Fruit fly (Drosophila melanogaster) whole organism, embryonic: ENCODE measurements around the gene CG32700.

Source experiments
- BEAF-32 ChIP-seq: fragments of 200-800 bp; sonication (Bioruptor generic); optimal IDR thresholded peaks from 3 replicates; lab custom pipeline; 2017; ENCODE audit warnings: missing biosample characterization, missing genetic modification characterization, mild to moderate bottlenecking, moderate library complexity, missing genetic modification reagents
- Bgb ChIP-seq: fragments of 200-800 bp; sonication (Bioruptor generic); IDR thresholded peaks from 2 replicates; pipeline ENCODE4 v1.3.6; 2022; ENCODE audit warnings: missing biosample characterization, missing genetic modification characterization; ENCODE audit not compliant: partially characterized antibody
- CG14667 ChIP-seq: fragments of 200-800 bp; sonication (Bioruptor generic); IDR thresholded peaks from 2 replicates; pipeline ENCODE4 v1.3.6; 2022; ENCODE audit warnings: missing biosample characterization, missing genetic modification characterization
- CG14965 ChIP-seq: fragments of 200-800 bp; sonication (Bioruptor generic); optimal IDR thresholded peaks from 2 replicates; lab custom pipeline; 2016; ENCODE audit warnings: missing biosample characterization, missing genetic modification characterization, borderline replicate concordance
- CG1529 ChIP-seq: fragments of 200-800 bp; sonication (Bioruptor generic); optimal IDR thresholded peaks from 3 replicates; lab custom pipeline; 2018; ENCODE audit warnings: missing biosample characterization, missing genetic modification characterization
- CG17612 ChIP-seq: fragments of 200-800 bp; sonication (Bioruptor generic); IDR thresholded peaks from 2 replicates; pipeline ENCODE4 v1.3.6; 2022; ENCODE audit warnings: missing biosample characterization, missing genetic modification characterization
- CG2889 ChIP-seq: fragments of 200-800 bp; sonication (Bioruptor generic); IDR thresholded peaks from 3 replicates; pipeline ENCODE4 v1.3.6; 2022; ENCODE audit warnings: missing biosample characterization, missing genetic modification characterization
- CG33213 ChIP-seq: fragments of 200-800 bp; sonication (Bioruptor generic); optimal IDR thresholded peaks from 3 replicates; lab custom pipeline; 2016; ENCODE audit warnings: missing biosample characterization, missing genetic modification characterization
- CG3838 ChIP-seq: fragments of 200-800 bp; sonication (Bioruptor generic); optimal IDR thresholded peaks from 3 replicates; lab custom pipeline; 2016; ENCODE audit warnings: missing biosample characterization, missing genetic modification characterization
- CG43689 ChIP-seq: fragments of 200-800 bp; sonication (Bioruptor generic); IDR thresholded peaks from 2 replicates; pipeline ENCODE4 v1.3.6; 2022; ENCODE audit warnings: missing biosample characterization, missing genetic modification characterization
- CG4820 ChIP-seq: fragments of 200-800 bp; sonication (Bioruptor generic); optimal IDR thresholded peaks from 3 replicates; lab custom pipeline; 2016; ENCODE audit warnings: missing biosample characterization, missing genetic modification characterization
- CG7556 ChIP-seq: fragments of 200-800 bp; sonication (Bioruptor generic); optimal IDR thresholded peaks from 2 replicates; lab custom pipeline; 2017; ENCODE audit warnings: missing biosample characterization, mild to moderate bottlenecking, missing genetic modification characterization
- CG9727 ChIP-seq: fragments of 200-800 bp; sonication (Bioruptor generic); optimal IDR thresholded peaks from 3 replicates; lab custom pipeline; 2017; ENCODE audit warnings: missing biosample characterization, mild to moderate bottlenecking, missing genetic modification characterization
- CG9876 ChIP-seq: fragments of 200-800 bp; sonication (Bioruptor generic); optimal IDR thresholded peaks from 2 replicates; lab custom pipeline; 2016; ENCODE audit warnings: missing biosample characterization, missing genetic modification characterization
- CHES-1-like ChIP-seq: fragments of 200-800 bp; sonication (Bioruptor generic); optimal IDR thresholded peaks from 2 replicates; lab custom pipeline; 2016; ENCODE audit warnings: missing biosample characterization, missing genetic modification characterization
- CrebB ChIP-seq: fragments of 200-800 bp; sonication (Bioruptor generic); optimal IDR thresholded peaks from 3 replicates; lab custom pipeline; 2018; ENCODE audit warnings: missing biosample characterization, mild to moderate bottlenecking, missing genetic modification characterization
- Dip3 ChIP-seq: fragments of 200-800 bp; sonication (Bioruptor generic); optimal IDR thresholded peaks from 3 replicates; lab custom pipeline; 2016; ENCODE audit warnings: missing biosample characterization, missing genetic modification characterization
- HHEX ChIP-seq: fragments of 200-800 bp; sonication (Bioruptor generic); optimal IDR thresholded peaks from 3 replicates; lab custom pipeline; 2017; ENCODE audit warnings: missing biosample characterization, mild to moderate bottlenecking, missing genetic modification characterization, missing genetic modification reagents
- Hey ChIP-seq: fragments of 200-800 bp; sonication (Bioruptor generic); optimal IDR thresholded peaks from 3 replicates; lab custom pipeline; 2018; ENCODE audit warnings: missing biosample characterization, mild to moderate bottlenecking, missing genetic modification characterization
- Hr78 ChIP-seq, 2 experiments: fragments of 200-800 bp in 1 of 2; fragments of >200 bp in 1 of 2; sonication (Bioruptor generic) in 1 of 2; optimal IDR thresholded peaks; 2 replicates each; lab custom pipeline; 2017 to 2019; ENCODE audit warnings: missing biosample characterization in 2 of 2, missing genetic modification characterization in 2 of 2, mild to moderate bottlenecking in 1 of 2, moderate library complexity in 1 of 2
- NK7.1 ChIP-seq: fragments of 200-800 bp; sonication (Bioruptor generic); optimal IDR thresholded peaks from 3 replicates; lab custom pipeline; 2016; ENCODE audit warnings: missing biosample characterization, missing genetic modification characterization
- Nf-YA ChIP-seq: fragments of 200-800 bp; sonication (Bioruptor generic); IDR thresholded peaks from 2 replicates; pipeline ENCODE4 v1.3.6; 2022; ENCODE audit warnings: missing biosample characterization, missing genetic modification characterization
- Opbp ChIP-seq: fragments of 200-800 bp; sonication (Bioruptor generic); IDR thresholded peaks from 3 replicates; pipeline ENCODE4 v1.3.6; 2022; ENCODE audit warnings: missing biosample characterization, missing genetic modification characterization; ENCODE audit not compliant: partially characterized antibody
- Rfx ChIP-seq: fragments of 200-800 bp; sonication (Bioruptor generic); IDR thresholded peaks from 2 replicates; pipeline ENCODE4 v1.3.6; 2022; ENCODE audit warnings: missing biosample characterization, missing genetic modification characterization
- Scr ChIP-seq: fragments of 200-800 bp; sonication (Bioruptor generic); IDR thresholded peaks from 2 replicates; pipeline ENCODE4 v1.3.6; 2022; ENCODE audit warnings: missing biosample characterization, missing genetic modification characterization; ENCODE audit not compliant: partially characterized antibody
- ash1 ChIP-seq: fragments of 200-800 bp; sonication (Bioruptor generic); optimal IDR thresholded peaks from 2 replicates; lab custom pipeline; 2018; ENCODE audit warnings: missing biosample characterization, mild to moderate bottlenecking, missing genetic modification characterization
- ato ChIP-seq: fragments of 200-800 bp; sonication (Bioruptor generic); IDR thresholded peaks from 2 replicates; pipeline ENCODE4 v1.3.6; 2022; ENCODE audit warnings: missing biosample characterization, missing genetic modification characterization; ENCODE audit not compliant: partially characterized antibody
- bigmax ChIP-seq: fragments of 200-800 bp; sonication (Bioruptor generic); optimal IDR thresholded peaks from 2 replicates; lab custom pipeline; 2018; ENCODE audit warnings: missing biosample characterization, mild to moderate bottlenecking, missing genetic modification characterization
- bsh ChIP-seq, 2 experiments: fragments of 200-800 bp; sonication (Bioruptor generic); optimal IDR thresholded peaks; 2 replicates each; lab custom pipeline; 2017 to 2018; ENCODE audit warnings: mild to moderate bottlenecking in 2 of 2, missing biosample characterization in 2 of 2, missing genetic modification characterization in 2 of 2, moderate library complexity in 1 of 2
- cwo ChIP-seq: fragments of 200-800 bp; sonication (Bioruptor generic); optimal IDR thresholded peaks from 3 replicates; lab custom pipeline; 2017; ENCODE audit warnings: missing biosample characterization, missing genetic modification characterization, mild to moderate bottlenecking, moderate library complexity, missing genetic modification reagents
- dan ChIP-seq: fragments of 200-800 bp; sonication (Bioruptor generic); IDR thresholded peaks from 2 replicates; pipeline ENCODE4 v1.3.6; 2022; ENCODE audit warnings: missing biosample characterization, missing genetic modification characterization
- eve ChIP-seq, 2 experiments: fragments of >200 bp; optimal IDR thresholded peaks; 2 replicates each; lab custom pipeline; 2017; ENCODE audit warnings: missing biosample characterization in 2 of 2, missing genetic modification characterization in 2 of 2
- ewg ChIP-seq: fragments of 200-800 bp; sonication (Bioruptor generic); optimal IDR thresholded peaks from 3 replicates; lab custom pipeline; 2017; ENCODE audit warnings: mild to moderate bottlenecking, missing biosample characterization, missing genetic modification reagents, missing genetic modification characterization
- exex ChIP-seq: fragments of 200-800 bp; sonication (Bioruptor generic); optimal IDR thresholded peaks from 4 replicates; lab custom pipeline; 2018; ENCODE audit warnings: missing biosample characterization, mild to moderate bottlenecking, missing genetic modification characterization, moderate library complexity
- gem ChIP-seq: fragments of 200-800 bp; sonication (Bioruptor generic); optimal IDR thresholded peaks from 2 replicates; lab custom pipeline; 2019; ENCODE audit warnings: missing biosample characterization, mild to moderate bottlenecking, missing genetic modification characterization, moderate library complexity
- grn ChIP-seq: fragments of 200-800 bp; sonication (Bioruptor generic); optimal IDR thresholded peaks from 3 replicates; lab custom pipeline; 2017; ENCODE audit warnings: missing biosample characterization, missing genetic modification characterization
- gsb ChIP-seq: fragments of 200-800 bp; sonication (Bioruptor generic); IDR thresholded peaks from 2 replicates; pipeline ENCODE4 v1.3.6; 2022; ENCODE audit warnings: missing biosample characterization, missing genetic modification characterization
- lola ChIP-seq, 3 experiments: fragments of >200 bp in 2 of 3; fragments of 200-800 bp in 1 of 3; sonication (Bioruptor generic) in 1 of 3; optimal IDR thresholded peaks; 2 replicates each; lab custom pipeline; 2017 to 2019; ENCODE audit warnings: missing biosample characterization in 3 of 3, missing genetic modification characterization in 3 of 3, mild to moderate bottlenecking in 1 of 3, moderate library complexity in 1 of 3
- lov ChIP-seq, 2 experiments: fragments of 200-800 bp in 1 of 2; fragments of >200 bp in 1 of 2; sonication (Bioruptor generic) in 1 of 2; IDR thresholded peaks in 1 of 2; optimal IDR thresholded peaks in 1 of 2; 2 replicates in 1 of 2; 3 replicates in 1 of 2; pipeline versions ENCODE4 v1.3.6 to Lab custom; 2017 to 2022; ENCODE audit warnings: missing biosample characterization in 1 of 2, missing genetic modification characterization in 1 of 2
- sc ChIP-seq, 3 experiments: fragments of >200 bp in 2 of 3; fragments of 200-800 bp in 1 of 3; sonication (Bioruptor generic) in 1 of 3; optimal IDR thresholded peaks; 2 replicates in 2 of 3; 3 replicates in 1 of 3; lab custom pipeline; 2017; ENCODE audit warnings: mild to moderate bottlenecking in 1 of 3, missing biosample characterization in 1 of 3, missing genetic modification characterization in 1 of 3, missing genetic modification reagents in 1 of 3
- slou ChIP-seq: fragments of 200-800 bp; sonication (Bioruptor generic); optimal IDR thresholded peaks from 3 replicates; lab custom pipeline; 2016; ENCODE audit warnings: missing biosample characterization, missing genetic modification characterization
- slp2 ChIP-seq: fragments of 200-800 bp; sonication (Bioruptor generic); optimal IDR thresholded peaks from 2 replicates; lab custom pipeline; 2016; ENCODE audit warnings: missing biosample characterization, missing genetic modification characterization
- so ChIP-seq: fragments of 200-800 bp; sonication (Bioruptor generic); IDR thresholded peaks from 3 replicates; pipeline ENCODE4 v1.3.6; 2022; ENCODE audit warnings: missing biosample characterization, missing genetic modification characterization
- sqz ChIP-seq: fragments of 200-800 bp; sonication (Bioruptor generic); optimal IDR thresholded peaks from 3 replicates; lab custom pipeline; 2018; ENCODE audit warnings: missing biosample characterization, mild to moderate bottlenecking, missing genetic modification characterization
- ssp ChIP-seq: fragments of 200-800 bp; sonication (Bioruptor generic); IDR thresholded peaks from 2 replicates; pipeline ENCODE4 v1.3.6; 2022; ENCODE audit warnings: missing biosample characterization, missing genetic modification characterization
- tin ChIP-seq: fragments of 200-800 bp; sonication (Bioruptor generic); optimal IDR thresholded peaks from 3 replicates; lab custom pipeline; 2016; ENCODE audit warnings: missing biosample characterization, missing genetic modification characterization
- zen ChIP-seq: fragments of 200-800 bp; sonication (Bioruptor generic); optimal IDR thresholded peaks from 3 replicates; lab custom pipeline; 2018; ENCODE audit warnings: missing biosample characterization, mild to moderate bottlenecking, missing genetic modification characterization, moderate library complexity

The CG32700 gene

dm6 chrX:9600083-9600817 is 49.6 kb upstream of the CG32700 start (continued):
- TF ChIP-seq so (GFP tag; lab: Robert Waterston, UW) (peak; percentile 26; the same call in 1 of the 3 replicates), lov (optimal IDR thresholded peaks at IDR 0.05; lab: Kevin White, UChicago) (no peak), lov (GFP tag; IDR thresholded peaks at IDR 0.05; lab: Robert Waterston, UW) (no peak), dan (GFP tag; lab: Robert Waterston, UW) (no peak), eve (GFP tag; optimal IDR thresholded peaks at IDR 0.05; lab: Kevin White, UChicago) (no peak), CG14667 (GFP tag; lab: Robert Waterston, UW) (0 out of 2 replicates have a peak, but pooled peaks have one; percentile 40), Hr78 (GFP tag; optimal IDR thresholded peaks at IDR 0.05; lab: Kevin White, UChicago) (peak in 1 of 2 experiments; percentile 87), Rfx (GFP tag; lab: Robert Waterston, UW) (peak; percentile 53), ato (GFP tag; lab: Robert Waterston, UW) (no peak), grn (GFP tag; lab: Kevin White, UChicago) (peak; percentile 24), sqz (GFP tag; lab: Kevin White, UChicago) (peak; percentile 89), ewg (GFP tag; lab: Kevin White, UChicago) (peak; percentile 77), Nf-YA (no peak), Dip3 (GFP tag; lab: Kevin White, UChicago) (peak; percentile 70), ash1 (GFP tag; lab: Kevin White, UChicago) (no peak), BEAF-32 (no peak), CG9876 (GFP tag; lab: Kevin White, UChicago) (peak; percentile 25), slou (GFP tag; lab: Kevin White, UChicago) (peak; percentile 72), cwo (GFP tag; lab: Kevin White, UChicago) (peak; percentile 99), CG2889 (GFP tag; lab: Robert Waterston, UW) (peak; percentile 45; the same call in 1 of the 3 replicates), HHEX (GFP tag; lab: Kevin White, UChicago) (peak; percentile 74), CG14965 (no peak), Hey (peak; percentile 36), CG33213 (GFP tag; lab: Kevin White, UChicago) (peak; percentile 43), tin (GFP tag; lab: Kevin White, UChicago) (peak; percentile 67), CG1529 (GFP tag; lab: Kevin White, UChicago) (peak; percentile 52), ssp (GFP tag; lab: Robert Waterston, UW) (peak; percentile 58), CG7556 (GFP tag; lab: Kevin White, UChicago) (peak; percentile 90), Opbp (no peak), zen (tag; lab: Kevin White, UChicago) (peak; percentile 60), Scr (no peak), exex (no peak), sc (optimal IDR thresholded peaks at IDR 0.05; lab: Kevin White, UChicago) (no peak), sc (GFP tag; optimal IDR thresholded peaks at IDR 0.05; lab: Kevin White, UChicago) (peak; percentile 49), Bgb (GFP tag; lab: Robert Waterston, UW) (no peak), bigmax (GFP tag; lab: Kevin White, UChicago) (no peak), bsh (GFP tag; optimal IDR thresholded peaks at IDR 0.05; lab: Kevin White, UChicago) (peak; percentile 35 to 72), gem (tag; lab: Kevin White, UChicago) (peak; percentile 85), CG43689 (GFP tag; lab: Robert Waterston, UW) (0 out of 2 replicates have a peak, but pooled peaks have one; percentile 17), CG3838 (GFP tag; lab: Kevin White, UChicago) (peak; percentile 42), CrebB (peak; percentile 45), CG17612 (GFP tag; lab: Robert Waterston, UW) (0 out of 2 replicates have a peak, but pooled peaks have one; percentile 34), CHES-1-like (GFP tag; lab: Kevin White, UChicago) (peak; percentile 71), gsb (GFP tag; lab: Robert Waterston, UW) (no peak), CG4820 (GFP tag; lab: Kevin White, UChicago) (peak; percentile 81), NK7.1 (peak; percentile 16), lola (GFP tag; optimal IDR thresholded peaks at IDR 0.05; lab: Kevin White, UChicago) (peak in 1 of 3 experiments; percentile 53), CG9727 (GFP tag; lab: Kevin White, UChicago) (peak; percentile 83), slp2 (peak; percentile 74)
